Worm (Caenorhabditis elegans): Measurements from ENCODE around the gene F32D8.1.

Gene F32D8.1

ce11 chrV:10898107-10898506 is 17.5 kb downstream of the F32D8.1 start, which contains the start of gene F32D8.7:
Gene F32D8.7 (plus strand): TSS chrV:10898435.
- TF ChIP-seq unc-62 (GFP tag; optimal IDR thresholded peaks at IDR 0.05), result peak; percentile 15
- TF ChIP-seq ceh-43 (GFP tag; optimal IDR thresholded peaks at IDR 0.05), result no peak
- TF ChIP-seq pha-4 (tag; optimal IDR thresholded peaks at IDR 0.05), result no peak

ce11 chrV:10898629-10899028 is 18.0 kb downstream of the F32D8.1 start:
- TF ChIP-seq elt-1 (tag; optimal IDR thresholded peaks at IDR 0.05; ENCODE audit: borderline replicate concordance, insufficient read depth) (peak; percentile 64), hlh-1 (tag; optimal IDR thresholded peaks at IDR 0.05) (no peak)

- TF ChIP-seq nhr-237 (tag; optimal IDR thresholded peaks at IDR 0.05) (no peak), ces-1 (GFP tag; optimal IDR thresholded peaks at IDR 0.05) (no peak), nhr-2 (tag; optimal IDR thresholded peaks at IDR 0.05) (no peak), nhr-12 (tag; optimal IDR thresholded peaks at IDR 0.05) (no peak), flh-1 (GFP tag; optimal IDR thresholded peaks at IDR 0.05) (no peak), blmp-1 (tag; optimal IDR thresholded peaks at IDR 0.05) (no peak), nhr-28 (tag; optimal IDR thresholded peaks at IDR 0.05) (no peak), hlh-1 (tag; optimal IDR thresholded peaks at IDR 0.05) (no peak), ham-2 (GFP tag; optimal IDR thresholded peaks at IDR 0.05) (no peak), pha-4 (tag; optimal IDR thresholded peaks at IDR 0.05) (no peak), ceh-39 (tag; optimal IDR thresholded peaks at IDR 0.05) (no peak)
Measured at ce11 chrV:10901125-10901524, 20.5 kb downstream of the F32D8.1 start, which contains the start of gene spp-16. Gene spp-16 (minus strand): TSS chrV:10901303.

- TF ChIP-seq mep-1 (tag; optimal IDR thresholded peaks at IDR 0.05) (no peak), nhr-237 (tag; optimal IDR thresholded peaks at IDR 0.05) (no peak), unc-120 (tag; optimal IDR thresholded peaks at IDR 0.05; ENCODE audit: poor library complexity, severe bottlenecking) (no peak), flh-1 (GFP tag; optimal IDR thresholded peaks at IDR 0.05) (no peak), cnd-1 (tag; optimal IDR thresholded peaks at IDR 0.05) (no peak), ceh-83 (GFP tag; optimal IDR thresholded peaks at IDR 0.05) (no peak), nhr-2 (tag; optimal IDR thresholded peaks at IDR 0.05) (no peak), ceh-43 (GFP tag; optimal IDR thresholded peaks at IDR 0.05) (no peak), ham-2 (GFP tag; optimal IDR thresholded peaks at IDR 0.05) (no peak)
Measured at ce11 chrV:10902682-10903081, 22.1 kb downstream of the F32D8.1 start, which contains the start of gene F32D8.8. Gene F32D8.8 (minus strand): TSS chrV:10902782.

ce11 chrV:10903748-10904147 is 23.1 kb downstream of the F32D8.1 start, which contains the start of gene F32D8.15:
Gene F32D8.15 (plus strand): TSS chrV:10904048.
- TF ChIP-seq ces-1 (GFP tag; optimal IDR thresholded peaks at IDR 0.05), result peak; percentile 48
- TF ChIP-seq nhr-12 (tag; optimal IDR thresholded peaks at IDR 0.05), result no peak
- no peak for TF ChIP-seq elt-3 (tag; optimal IDR thresholded peaks at IDR 0.05)

ce11 chrV:10904795-10905194 is 24.2 kb downstream of the F32D8.1 start:
- no peak for TF ChIP-seq hlh-1 (tag; optimal IDR thresholded peaks at IDR 0.05)
- TF ChIP-seq unc-120 (tag; optimal IDR thresholded peaks at IDR 0.05; ENCODE audit: poor library complexity, severe bottlenecking), result peak; percentile 6
- TF ChIP-seq tbx-8 (GFP tag; optimal IDR thresholded peaks at IDR 0.05), result no peak
- peak; percentile 68 for TF ChIP-seq ces-1 (GFP tag; optimal IDR thresholded peaks at IDR 0.05)
- no peak for TF ChIP-seq pha-4 (tag; optimal IDR thresholded peaks at IDR 0.05)
- TF ChIP-seq flh-1 (GFP tag; optimal IDR thresholded peaks at IDR 0.05), result no peak
- no peak for TF ChIP-seq blmp-1 (tag; optimal IDR thresholded peaks at IDR 0.05)

- no peak for TF ChIP-seq elt-3 (tag; optimal IDR thresholded peaks at IDR 0.05)
- TF ChIP-seq pha-4 (tag; optimal IDR thresholded peaks at IDR 0.05), result no peak
- TF ChIP-seq unc-120 (tag; optimal IDR thresholded peaks at IDR 0.05; ENCODE audit: poor library complexity, severe bottlenecking), result no peak
- no peak for TF ChIP-seq sptf-1 (tag; optimal IDR thresholded peaks at IDR 0.05)
- no peak for TF ChIP-seq flh-1 (GFP tag; optimal IDR thresholded peaks at IDR 0.05)
- TF ChIP-seq sem-2 (GFP tag; optimal IDR thresholded peaks at IDR 0.05), result no peak
- TF ChIP-seq nhr-28 (tag; optimal IDR thresholded peaks at IDR 0.05), result no peak
- no peak for TF ChIP-seq nhr-2 (tag; optimal IDR thresholded peaks at IDR 0.05)
- no peak for TF ChIP-seq ztf-11 (tag; optimal IDR thresholded peaks at IDR 0.05)
- no peak for TF ChIP-seq nhr-76 (tag; optimal IDR thresholded peaks at IDR 0.05)
- TF ChIP-seq bed-3 (GFP tag; optimal IDR thresholded peaks at IDR 0.05), result no peak
- no peak for TF ChIP-seq snpc-4 (tag; optimal IDR thresholded peaks at IDR 0.05)
- TF ChIP-seq ces-1 (GFP tag; optimal IDR thresholded peaks at IDR 0.05), result no peak
- TF ChIP-seq cnd-1 (tag; optimal IDR thresholded peaks at IDR 0.05), result no peak
- TF ChIP-seq ceh-83 (GFP tag; optimal IDR thresholded peaks at IDR 0.05), result no peak
Measured at ce11 chrV:10909071-10909470, 28.4 kb downstream of the F32D8.1 start, which contains the start of gene zzz-1. Gene zzz-1 (minus strand): TSS chrV:10909171.
